Fruit fly (Drosophila melanogaster): ENCODE data around the gene cyst.
A peak's percentile ranks its signal among the peaks of the same experiment; 100 is the strongest.

The cyst gene

DNA sequence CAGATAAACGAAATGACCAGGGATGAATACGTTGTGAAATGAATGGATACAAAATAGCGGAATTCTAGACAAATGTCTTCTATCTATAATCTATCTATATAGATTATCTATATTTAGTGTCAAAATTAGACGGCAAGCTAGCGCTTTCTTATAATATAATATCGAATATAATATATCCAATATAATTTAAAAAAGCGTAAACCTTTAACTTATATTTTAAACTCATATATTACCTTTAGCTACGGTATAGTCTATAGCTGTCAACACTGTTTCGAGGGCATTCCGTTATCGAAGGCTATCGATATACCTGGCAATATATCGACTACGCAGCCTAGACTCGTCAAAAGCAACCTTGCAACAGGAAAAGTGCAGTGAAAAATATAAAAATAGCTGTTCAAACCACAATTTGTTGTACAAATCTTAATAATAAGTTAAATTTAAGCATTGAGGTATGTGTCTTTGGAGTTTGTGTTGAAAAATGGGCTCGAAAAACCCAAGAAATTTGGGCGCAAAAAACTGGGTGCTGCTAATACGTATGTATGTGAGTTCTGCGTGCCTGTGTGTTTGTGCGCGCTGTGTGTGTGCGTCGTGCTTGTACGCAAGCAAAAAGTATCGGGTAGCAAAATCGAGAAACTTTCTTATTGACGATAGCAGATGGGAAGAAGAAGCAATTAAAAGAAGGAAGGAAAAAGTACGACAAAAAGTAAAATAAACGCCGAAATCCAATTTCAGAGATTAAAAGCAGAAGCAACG, 15.5 kb downstream of the cyst start, which contains the start of the genes swm and Ctu2 (continued):
- TF ChIP-seq CG17568 (GFP tag; optimal IDR thresholded peaks at IDR 0.05) (no peak), ttk (GFP tag; IDR thresholded peaks at IDR 0.05) (no peak), CG12155 (GFP tag; optimal IDR thresholded peaks at IDR 0.05) (peak; percentile 60), Bgb (GFP tag; IDR thresholded peaks at IDR 0.05; ENCODE audit: partially characterized antibody) (peak; percentile 57; the same call in 1 of the 2 replicates), Taf1 (GFP tag; IDR thresholded peaks at IDR 0.05) (no peak; the same call in 1 of the 2 replicates), CG34224 (GFP tag; IDR thresholded peaks at IDR 0.05; ENCODE audit: partially characterized antibody) (peak; percentile 71), CG12942 (GFP tag; optimal IDR thresholded peaks at IDR 0.05) (peak; percentile 31), kni (GFP tag; optimal IDR thresholded peaks at IDR 0.05) (no peak), dan (GFP tag; IDR thresholded peaks at IDR 0.05) (no peak), CG11695 (GFP tag; IDR thresholded peaks at IDR 0.05) (peak; percentile 64; the same call in 2 of the 3 replicates), ase (GFP tag; IDR thresholded peaks at IDR 0.05) (no peak), lov (optimal IDR thresholded peaks at IDR 0.05) (no peak), lov (GFP tag; IDR thresholded peaks at IDR 0.05) (no peak), Rx (GFP tag; IDR thresholded peaks at IDR 0.05) (peak; percentile 18; the same call in 1 of the 2 replicates), CG17612 (GFP tag; IDR thresholded peaks at IDR 0.05) (no peak), CG18764 (GFP tag; optimal IDR thresholded peaks at IDR 0.05) (no peak), row (GFP tag; IDR thresholded peaks at IDR 0.05) (peak; percentile 90), jing (GFP tag; optimal IDR thresholded peaks at IDR 0.05) (no peak), jumu (GFP tag; optimal IDR thresholded peaks at IDR 0.05) (no peak), nerfin-1 (tag; optimal IDR thresholded peaks at IDR 0.05) (peak; percentile 72), gsb-n (tag; optimal IDR thresholded peaks at IDR 0.05) (no peak), CG14441 (GFP tag; IDR thresholded peaks at IDR 0.05) (no peak), CG14667 (GFP tag; IDR thresholded peaks at IDR 0.05) (no peak), eve (GFP tag; optimal IDR thresholded peaks at IDR 0.05) (no peak), bsh (GFP tag; optimal IDR thresholded peaks at IDR 0.05) (peak in 1 of 2 experiments; percentile 67), pan (optimal IDR thresholded peaks at IDR 0.05) (no peak), pan (GFP tag; optimal IDR thresholded peaks at IDR 0.05 in 1 of 2, IDR thresholded peaks at IDR 0.05 in 1 of 2) (peak in 1 of 2 experiments; percentile 60), CG6272 (GFP tag; IDR thresholded peaks at IDR 0.05) (no peak), pros (GFP tag; optimal IDR thresholded peaks at IDR 0.05) (no peak), da (GFP tag; optimal IDR thresholded peaks at IDR 0.05) (no peak), pita (GFP tag; optimal IDR thresholded peaks at IDR 0.05) (no peak), Dfd (GFP tag; optimal IDR thresholded peaks at IDR 0.05) (no peak), Awh (GFP tag; IDR thresholded peaks at IDR 0.05) (no peak), sens-2 (GFP tag; IDR thresholded peaks at IDR 0.05) (no peak), CG12769 (tag; optimal IDR thresholded peaks at IDR 0.05) (no peak), CG10321 (GFP tag; IDR thresholded peaks at IDR 0.05) (no peak), vvl (GFP tag; IDR thresholded peaks at IDR 0.05) (peak; percentile 54), exex (tag; optimal IDR thresholded peaks at IDR 0.05) (peak; percentile 50), CG32767 (GFP tag; IDR thresholded peaks at IDR 0.05) (0 out of 2 replicates have a peak, but pooled peaks have one; percentile 26), CG1792 (GFP tag; optimal IDR thresholded peaks at IDR 0.05) (no peak), org-1 (GFP tag; optimal IDR thresholded peaks at IDR 0.05) (no peak), slou (GFP tag; optimal IDR thresholded peaks at IDR 0.05) (peak; percentile 34), run (tag; optimal IDR thresholded peaks at IDR 0.05) (no peak), pb (GFP tag; optimal IDR thresholded peaks at IDR 0.05) (no peak), CG17912 (GFP tag; optimal IDR thresholded peaks at IDR 0.05) (no peak), tio (GFP tag; optimal IDR thresholded peaks at IDR 0.05) (no peak), sisA (GFP tag; IDR thresholded peaks at IDR 0.05) (peak; percentile 13; the same call in 1 of the 2 replicates), lola (GFP tag; optimal IDR thresholded peaks at IDR 0.05) (peak in 1 of 3 experiments; percentile 73), jigr1 (GFP tag; IDR thresholded peaks at IDR 0.05) (no peak), HLH54F (GFP tag; optimal IDR thresholded peaks at IDR 0.05) (peak; percentile 0), CG15479 (GFP tag; optimal IDR thresholded peaks at IDR 0.05) (peak; percentile 30)
